Fruit fly (Drosophila melanogaster) whole organism, embryonic: ENCODE data around the gene CG6126.
A peak's percentile ranks its signal among the peaks of the same experiment; 100 is the strongest.

Source experiments
- Atf3 ChIP-seq: fragments of 200-800 bp; sonication (Bioruptor generic); optimal IDR thresholded peaks from 3 replicates; lab custom pipeline; 2016; ENCODE audit warnings: missing biosample characterization, missing genetic modification characterization
- CG10979 ChIP-seq: fragments of 200-800 bp; sonication (Bioruptor generic); optimal IDR thresholded peaks from 2 replicates; lab custom pipeline; 2018; ENCODE audit warnings: missing biosample characterization, mild to moderate bottlenecking, missing genetic modification characterization, moderate library complexity
- CG11085 ChIP-seq: fragments of 200-800 bp; sonication (Bioruptor generic); IDR thresholded peaks from 2 replicates; pipeline ENCODE4 v1.3.6; 2022; ENCODE audit warnings: missing biosample characterization, missing genetic modification characterization
- CG12104 ChIP-seq: fragments of 200-800 bp; sonication (Bioruptor generic); optimal IDR thresholded peaks from 3 replicates; lab custom pipeline; 2016; ENCODE audit warnings: missing biosample characterization, missing genetic modification characterization
- CG12942 ChIP-seq: fragments of 200-800 bp; sonication (Bioruptor generic); optimal IDR thresholded peaks from 3 replicates; lab custom pipeline; 2016; ENCODE audit warnings: missing biosample characterization, missing genetic modification characterization
- CG14710 ChIP-seq: fragments of 200-800 bp; sonication (Bioruptor generic); optimal IDR thresholded peaks from 3 replicates; lab custom pipeline; 2019; ENCODE audit warnings: missing biosample characterization, mild to moderate bottlenecking, missing genetic modification characterization, moderate library complexity
- CG15011 ChIP-seq: fragments of 200-800 bp; sonication (Bioruptor generic); optimal IDR thresholded peaks from 3 replicates; lab custom pipeline; 2018; ENCODE audit warnings: missing biosample characterization, mild to moderate bottlenecking, missing genetic modification characterization
- CG16863 ChIP-seq: fragments of 200-800 bp; sonication (Bioruptor generic); optimal IDR thresholded peaks from 3 replicates; lab custom pipeline; 2016; ENCODE audit warnings: missing biosample characterization, missing genetic modification characterization
- CG18011 ChIP-seq: fragments of 200-800 bp; sonication (Bioruptor generic); optimal IDR thresholded peaks from 2 replicates; lab custom pipeline; 2017; ENCODE audit warnings: missing biosample characterization, missing genetic modification characterization, mild to moderate bottlenecking, moderate library complexity, missing genotype
- CG2116 ChIP-seq: fragments of 200-800 bp; sonication (Bioruptor generic); optimal IDR thresholded peaks from 3 replicates; lab custom pipeline; 2018; ENCODE audit warnings: missing biosample characterization, mild to moderate bottlenecking, missing genetic modification characterization
- CG2712 ChIP-seq: fragments of 200-800 bp; optimal IDR thresholded peaks from 3 replicates; lab custom pipeline; 2019; ENCODE audit warnings: missing biosample characterization, mild to moderate bottlenecking, missing genetic modification characterization, moderate library complexity
- CG32532 ChIP-seq: fragments of 200-800 bp; sonication (Bioruptor generic); IDR thresholded peaks from 2 replicates; pipeline ENCODE4 v1.3.6; 2022; ENCODE audit warnings: missing biosample characterization, missing genetic modification characterization
- CG34224 ChIP-seq: fragments of 200-800 bp; sonication (Bioruptor generic); IDR thresholded peaks from 3 replicates; pipeline ENCODE4 v1.3.6; 2022; ENCODE audit warnings: missing biosample characterization, missing genetic modification characterization; ENCODE audit not compliant: partially characterized antibody
- CG3847 ChIP-seq: fragments of 200-800 bp; sonication (Bioruptor generic); IDR thresholded peaks from 2 replicates; pipeline ENCODE4 v1.3.6; 2022; ENCODE audit warnings: missing biosample characterization, missing genetic modification characterization
- CG4424 ChIP-seq: fragments of 200-800 bp; sonication (Bioruptor generic); optimal IDR thresholded peaks from 3 replicates; lab custom pipeline; 2016; ENCODE audit warnings: missing biosample characterization, missing genetic modification characterization
- CG5180 ChIP-seq: fragments of 200-800 bp; sonication (Bioruptor generic); optimal IDR thresholded peaks from 3 replicates; lab custom pipeline; 2017; ENCODE audit warnings: missing biosample characterization, missing genetic modification characterization, mild to moderate bottlenecking, moderate library complexity, missing genetic modification reagents
- CG6254 ChIP-seq: fragments of 200-800 bp; sonication (Bioruptor generic); optimal IDR thresholded peaks from 3 replicates; lab custom pipeline; 2017; ENCODE audit warnings: mild to moderate bottlenecking, missing biosample characterization, missing genetic modification reagents, missing genetic modification characterization
- CG6654 ChIP-seq: fragments of 200-800 bp; sonication (Bioruptor generic); optimal IDR thresholded peaks from 2 replicates; lab custom pipeline; 2017; ENCODE audit warnings: missing biosample characterization, mild to moderate bottlenecking, missing genetic modification characterization
- CkIIα-i1 ChIP-seq: fragments of 200-800 bp; sonication (Bioruptor generic); IDR thresholded peaks from 2 replicates; pipeline ENCODE4 v1.3.6; 2022; ENCODE audit warnings: missing biosample characterization, missing genetic modification characterization
- Dip3 ChIP-seq: fragments of 200-800 bp; sonication (Bioruptor generic); optimal IDR thresholded peaks from 3 replicates; lab custom pipeline; 2016; ENCODE audit warnings: missing biosample characterization, missing genetic modification characterization
- Doc2 ChIP-seq: fragments of 200-800 bp; sonication (Bioruptor generic); IDR thresholded peaks from 2 replicates; pipeline ENCODE4 v1.3.6; 2022; ENCODE audit warnings: missing biosample characterization, missing genetic modification characterization
- Drgx ChIP-seq: fragments of 200-800 bp; sonication (Bioruptor generic); IDR thresholded peaks from 2 replicates; pipeline ENCODE4 v1.3.6; 2022; ENCODE audit warnings: missing biosample characterization, missing genetic modification characterization
- H2.0 ChIP-seq: fragments of 200-800 bp; sonication (Bioruptor generic); IDR thresholded peaks from 2 replicates; pipeline ENCODE4 v1.3.6; 2022; ENCODE audit warnings: missing biosample characterization, missing genetic modification characterization
- Hr51 ChIP-seq, 2 experiments: fragments of 200-800 bp; sonication (Bioruptor generic); optimal IDR thresholded peaks; 2 replicates in 1 of 2; 3 replicates in 1 of 2; lab custom pipeline; 2016 to 2018; ENCODE audit warnings: missing biosample characterization in 2 of 2, missing genetic modification characterization in 2 of 2, mild to moderate bottlenecking in 1 of 2, moderate library complexity in 1 of 2
- Lim3 ChIP-seq: fragments of 200-800 bp; sonication (Bioruptor generic); IDR thresholded peaks from 2 replicates; pipeline ENCODE4 v1.3.6; 2022; ENCODE audit warnings: missing biosample characterization, missing genetic modification characterization
- MESR4 ChIP-seq: fragments of 200-800 bp; sonication (Bioruptor generic); optimal IDR thresholded peaks from 2 replicates; lab custom pipeline; 2018; ENCODE audit warnings: missing biosample characterization, mild to moderate bottlenecking, missing genetic modification characterization, moderate library complexity
- Max ChIP-seq: fragments of 200-800 bp; sonication (Bioruptor generic); optimal IDR thresholded peaks from 2 replicates; lab custom pipeline; 2016; ENCODE audit warnings: missing biosample characterization, mild to moderate bottlenecking, missing genetic modification characterization
- Ptx1 ChIP-seq: fragments of 200-800 bp; sonication (Bioruptor generic); IDR thresholded peaks from 2 replicates; pipeline ENCODE4 v1.3.6; 2022; ENCODE audit warnings: missing biosample characterization, missing genetic modification characterization
- Rfx ChIP-seq: fragments of 200-800 bp; sonication (Bioruptor generic); IDR thresholded peaks from 2 replicates; pipeline ENCODE4 v1.3.6; 2022; ENCODE audit warnings: missing biosample characterization, missing genetic modification characterization
- Sox100B ChIP-seq: fragments of 200-800 bp; sonication (Bioruptor generic); optimal IDR thresholded peaks from 3 replicates; lab custom pipeline; 2018; ENCODE audit warnings: missing biosample characterization, mild to moderate bottlenecking, missing genetic modification characterization
- Trl ChIP-seq, 3 experiments: fragments of >200 bp in 2 of 3; fragments of 200-800 bp in 1 of 3; sonication (Bioruptor generic) in 1 of 3; optimal IDR thresholded peaks; 2 replicates in 1 of 3; 3 replicates in 2 of 3; lab custom pipeline; 2016 to 2017; ENCODE audit warnings: missing biosample characterization in 1 of 3, missing genetic modification characterization in 1 of 3
- ac ChIP-seq: fragments of 200-800 bp; sonication (Bioruptor generic); optimal IDR thresholded peaks from 3 replicates; lab custom pipeline; 2017; ENCODE audit warnings: missing biosample characterization, mild to moderate bottlenecking, missing genetic modification characterization
- ash1 ChIP-seq: fragments of 200-800 bp; sonication (Bioruptor generic); optimal IDR thresholded peaks from 2 replicates; lab custom pipeline; 2018; ENCODE audit warnings: missing biosample characterization, mild to moderate bottlenecking, missing genetic modification characterization
- disco-r ChIP-seq: fragments of 200-800 bp; sonication (Bioruptor generic); optimal IDR thresholded peaks from 2 replicates; lab custom pipeline; 2016; ENCODE audit warnings: missing biosample characterization, missing genetic modification characterization
- hbn ChIP-seq: fragments of 200-800 bp; sonication (Bioruptor generic); IDR thresholded peaks from 2 replicates; pipeline ENCODE4 v1.3.6; 2022; ENCODE audit warnings: missing biosample characterization, missing genetic modification characterization; ENCODE audit not compliant: partially characterized antibody
- hth ChIP-seq: fragments of >200 bp; optimal IDR thresholded peaks from 2 replicates; lab custom pipeline; 2017; ENCODE audit warnings: inconsistent platforms
- jigr1 ChIP-seq: fragments of 200-800 bp; sonication (Bioruptor generic); IDR thresholded peaks from 3 replicates; pipeline ENCODE4 v1.3.6; 2022; ENCODE audit warnings: missing biosample characterization, missing genetic modification characterization
- jumu ChIP-seq: fragments of 200-800 bp; sonication (Bioruptor generic); optimal IDR thresholded peaks from 3 replicates; lab custom pipeline; 2016; ENCODE audit warnings: missing biosample characterization, missing genetic modification characterization
- lilli ChIP-seq: fragments of 200-800 bp; sonication (Bioruptor generic); optimal IDR thresholded peaks from 3 replicates; lab custom pipeline; 2016; ENCODE audit warnings: missing biosample characterization, missing genetic modification characterization
- lmd ChIP-seq: fragments of 200-800 bp; sonication (Bioruptor generic); IDR thresholded peaks from 2 replicates; pipeline ENCODE4 v1.3.6; 2022; ENCODE audit warnings: missing biosample characterization, missing genetic modification characterization
- odd ChIP-seq: fragments of 200-800 bp; sonication (Bioruptor generic); optimal IDR thresholded peaks from 2 replicates; lab custom pipeline; 2017; ENCODE audit warnings: missing biosample characterization, mild to moderate bottlenecking, missing genetic modification characterization
- psq ChIP-seq: fragments of 200-800 bp; sonication (Bioruptor generic); optimal IDR thresholded peaks from 2 replicates; lab custom pipeline; 2017; ENCODE audit warnings: missing biosample characterization, missing genetic modification characterization
- repo ChIP-seq: fragments of 200-800 bp; sonication (Bioruptor generic); optimal IDR thresholded peaks from 2 replicates; lab custom pipeline; 2016; ENCODE audit warnings: missing biosample characterization, missing genetic modification characterization
- sens-2 ChIP-seq: fragments of 200-800 bp; sonication (Bioruptor generic); IDR thresholded peaks from 2 replicates; pipeline ENCODE4 v1.3.6; 2022; ENCODE audit warnings: missing biosample characterization, missing genetic modification characterization
- sisA ChIP-seq: fragments of 200-800 bp; sonication (Bioruptor generic); IDR thresholded peaks from 2 replicates; pipeline ENCODE4 v1.3.6; 2022; ENCODE audit warnings: missing biosample characterization, missing genetic modification characterization
- slp2 ChIP-seq: fragments of 200-800 bp; sonication (Bioruptor generic); optimal IDR thresholded peaks from 2 replicates; lab custom pipeline; 2016; ENCODE audit warnings: missing biosample characterization, missing genetic modification characterization
- tll ChIP-seq, 2 experiments: fragments of 200-800 bp in 1 of 2; fragments of >200 bp in 1 of 2; sonication (Bioruptor generic) in 1 of 2; optimal IDR thresholded peaks; 2 replicates each; lab custom pipeline; 2017 to 2019; ENCODE audit warnings: missing biosample characterization in 2 of 2, missing genetic modification characterization in 2 of 2, mild to moderate bottlenecking in 1 of 2, moderate library complexity in 1 of 2
- toy ChIP-seq: fragments of 200-800 bp; sonication (Bioruptor generic); IDR thresholded peaks from 2 replicates; pipeline ENCODE4 v1.3.6; 2022; ENCODE audit warnings: missing biosample characterization, missing genetic modification characterization
- ttk ChIP-seq: fragments of 200-800 bp; sonication (Bioruptor generic); IDR thresholded peaks from 2 replicates; pipeline ENCODE4 v2.1.2; 2022; ENCODE audit warnings: missing biosample characterization, missing genetic modification characterization

Gene CG6126

DNA sequence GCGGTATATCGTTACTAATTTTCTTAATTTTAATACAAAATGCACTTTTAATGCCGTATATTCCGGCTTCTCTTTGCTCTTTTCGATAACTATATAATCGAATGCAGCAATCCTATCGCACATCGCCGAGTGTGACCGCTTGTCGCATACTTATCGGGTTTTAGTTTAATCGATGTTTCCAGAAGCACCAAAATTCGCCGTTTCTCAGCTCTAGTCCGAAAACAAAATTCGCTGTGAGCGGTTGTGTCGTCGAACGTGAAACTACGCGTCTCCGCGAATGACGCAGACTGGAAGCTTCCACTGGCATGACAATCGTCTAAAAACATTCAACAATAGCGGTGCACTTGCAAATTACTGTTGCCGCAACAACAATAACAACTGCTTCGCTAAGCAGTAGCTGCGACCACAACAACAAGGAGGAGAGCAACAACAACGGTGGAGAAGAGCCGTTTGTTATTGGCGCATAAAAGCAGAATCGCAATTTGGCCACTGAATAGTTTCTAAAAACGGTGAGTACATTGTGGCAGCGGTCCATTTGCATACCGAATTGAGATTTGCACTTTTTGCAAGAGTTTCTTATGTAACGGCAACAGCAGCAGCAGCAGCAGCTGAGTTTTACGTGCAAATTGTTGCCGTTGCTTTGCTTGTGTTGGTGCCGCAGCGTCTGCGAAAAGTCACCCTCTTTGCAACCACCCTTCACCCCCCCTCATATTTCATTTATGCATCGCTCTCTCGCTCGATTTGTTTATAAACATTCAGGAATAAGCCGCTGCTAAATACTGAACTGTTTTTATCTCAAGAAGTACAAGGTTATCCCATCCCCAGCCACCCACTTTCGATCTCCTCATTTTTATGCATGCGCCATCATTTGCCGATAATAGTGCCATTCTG, 15.8 kb downstream of the CG6126 start, which contains the start of gene sra (continued):
- TF ChIP-seq CG11085 (GFP tag; lab: Robert Waterston, UW): peak; percentile 27; the same call in 1 of the 2 replicates
- TF ChIP-seq Ptx1 (GFP tag; lab: Robert Waterston, UW): 0 out of 2 replicates have a peak, but pooled peaks have one; percentile 10
- TF ChIP-seq Drgx (GFP tag; lab: Robert Waterston, UW): 0 out of 2 replicates have a peak, but pooled peaks have one; percentile 12
- peak; percentile 45 for TF ChIP-seq ash1
- no peak for TF ChIP-seq CG6254 (GFP tag; lab: Kevin White, UChicago)
- TF ChIP-seq CG12104 (GFP tag; lab: Kevin White, UChicago): no peak
- TF ChIP-seq CG16863 (GFP tag; lab: Kevin White, UChicago): no peak
- peak; percentile 79 for TF ChIP-seq CG2116
- peak; percentile 21 for TF ChIP-seq CG18011 (GFP tag; lab: Kevin White, UChicago)
- peak; percentile 59; the same call in 1 of the 2 replicates for TF ChIP-seq CG3847 (GFP tag; lab: Robert Waterston, UW)
- no peak for TF ChIP-seq lmd (GFP tag; lab: Robert Waterston, UW)
- TF ChIP-seq sisA: no peak
- TF ChIP-seq Max (GFP tag; lab: Kevin White, UChicago): no peak
- no peak for TF ChIP-seq CG5180 (GFP tag; lab: Kevin White, UChicago)
- peak; percentile 89 for TF ChIP-seq hbn
- peak; percentile 77 for TF ChIP-seq MESR4
- TF ChIP-seq CkIIα-i1 (GFP tag; lab: Robert Waterston, UW): no peak
- TF ChIP-seq jigr1: no peak
- TF ChIP-seq disco-r (GFP tag; lab: Kevin White, UChicago): no peak
- no peak for TF ChIP-seq ttk (GFP tag; lab: Robert Waterston, UW)
- no peak for TF ChIP-seq tll (GFP tag; optimal IDR thresholded peaks at IDR 0.05; lab: Kevin White, UChicago)
- no peak for TF ChIP-seq psq (GFP tag; lab: Kevin White, UChicago)
- TF ChIP-seq CG32532 (GFP tag; lab: Robert Waterston, UW): peak; percentile 59
- TF ChIP-seq Trl (optimal IDR thresholded peaks at IDR 0.05; lab: Kevin White, UChicago): no peak
- peak; percentile 49 for TF ChIP-seq Trl (GFP tag; optimal IDR thresholded peaks at IDR 0.05; lab: Kevin White, UChicago)
- peak; percentile 35 for TF ChIP-seq jumu (GFP tag; lab: Kevin White, UChicago)
- TF ChIP-seq CG15011: no peak
- peak; percentile 13 for TF ChIP-seq CG10979 (tag; lab: Kevin White, UChicago)
- TF ChIP-seq CG12942: no peak
- peak; percentile 97 for TF ChIP-seq CG34224 (GFP tag; lab: Robert Waterston, UW)
- TF ChIP-seq Dip3 (GFP tag; lab: Kevin White, UChicago): no peak
- no peak for TF ChIP-seq CG4424 (GFP tag; lab: Kevin White, UChicago)
- no peak for TF ChIP-seq Lim3 (GFP tag; lab: Robert Waterston, UW)
- no peak for TF ChIP-seq Atf3 (GFP tag; lab: Kevin White, UChicago)
- TF ChIP-seq slp2 (GFP tag; lab: Kevin White, UChicago): no peak
- no peak for TF ChIP-seq Doc2 (GFP tag; lab: Robert Waterston, UW)
- peak; percentile 50 for TF ChIP-seq CG2712 (tag; lab: Kevin White, UChicago)
- no peak for TF ChIP-seq sens-2 (GFP tag; lab: Robert Waterston, UW)
- TF ChIP-seq CG14710: peak; percentile 56
- TF ChIP-seq hth (lab: Kevin White, UChicago): no peak
- TF ChIP-seq ac (GFP tag; lab: Kevin White, UChicago): no peak
- TF ChIP-seq lilli (GFP tag; lab: Kevin White, UChicago): peak; percentile 37
- no peak for TF ChIP-seq H2.0 (GFP tag; lab: Robert Waterston, UW)
- peak; percentile 15 for TF ChIP-seq repo (GFP tag; lab: Kevin White, UChicago)
- TF ChIP-seq Sox100B (GFP tag; lab: Kevin White, UChicago): no peak
- TF ChIP-seq CG6654 (GFP tag; lab: Kevin White, UChicago): no peak
- TF ChIP-seq toy (GFP tag; lab: Robert Waterston, UW): no peak
- peak; percentile 58 for TF ChIP-seq Rfx
- peak in 1 of 2 experiments; percentile 0 for TF ChIP-seq Hr51 (GFP tag; optimal IDR thresholded peaks at IDR 0.05; lab: Kevin White, UChicago)
- no peak for TF ChIP-seq odd (GFP tag; lab: Kevin White, UChicago)
